Worm (Caenorhabditis elegans): ENCODE data around the gene mlc-2.

mlc-2 gene

ce11 chrX:17472917-17473316 is 16.5 kb upstream of the mlc-2 start:
- TF ChIP-seq sma-3 (GFP tag; optimal IDR thresholded peaks at IDR 0.05) (no peak), ZK546.5 (tag; optimal IDR thresholded peaks at IDR 0.05) (no peak), ztf-1 (GFP tag; conservative IDR thresholded peaks at IDR 0.05) (no peak), nhr-23 (tag; optimal IDR thresholded peaks at IDR 0.05) (no peak), Y55F3AM.14 (GFP tag; optimal IDR thresholded peaks at IDR 0.05) (no peak), nhr-10 (tag; optimal IDR thresholded peaks at IDR 0.05) (no peak), aly-2 (tag; optimal IDR thresholded peaks at IDR 0.05) (no peak), sem-4 (tag; optimal IDR thresholded peaks at IDR 0.05) (no peak), mab-5 (tag; optimal IDR thresholded peaks at IDR 0.05) (no peak), nhr-129 (tag; optimal IDR thresholded peaks at IDR 0.05) (peak; percentile 63), gmeb-1 (tag; optimal IDR thresholded peaks at IDR 0.05) (peak; percentile 1), nhr-12 (tag; optimal IDR thresholded peaks at IDR 0.05) (no peak), ceh-16 (tag; optimal IDR thresholded peaks at IDR 0.05) (no peak), peb-1 (tag; optimal IDR thresholded peaks at IDR 0.05) (no peak), sma-9 (GFP tag; optimal IDR thresholded peaks at IDR 0.05) (peak; percentile 76), sma-9 (tag; optimal IDR thresholded peaks at IDR 0.05) (no peak), nhr-77 (tag; optimal IDR thresholded peaks at IDR 0.05) (no peak), lsy-2 (tag; optimal IDR thresholded peaks at IDR 0.05) (peak in 1 of 2 experiments; percentile 35), mdl-1 (tag; optimal IDR thresholded peaks at IDR 0.05) (no peak), alr-1 (tag; optimal IDR thresholded peaks at IDR 0.05) (no peak), elt-3 (tag; optimal IDR thresholded peaks at IDR 0.05) (no peak), F13H6.1 (tag; optimal IDR thresholded peaks at IDR 0.05) (peak; percentile 38), snpc-4 (tag; optimal IDR thresholded peaks at IDR 0.05) (no peak), nhr-237 (tag; optimal IDR thresholded peaks at IDR 0.05) (no peak), nhr-25 (tag; optimal IDR thresholded peaks at IDR 0.05) (no peak), R02D3.7 (tag; optimal IDR thresholded peaks at IDR 0.05) (no peak), mbf-1 (tag; optimal IDR thresholded peaks at IDR 0.05) (no peak), ama-1 (optimal IDR thresholded peaks at IDR 0.05) (no peak), lin-11 (tag; optimal IDR thresholded peaks at IDR 0.05) (no peak), lin-39 (tag; optimal IDR thresholded peaks at IDR 0.05) (no peak), ztf-4 (tag; optimal IDR thresholded peaks at IDR 0.05) (no peak), crh-2 (tag; optimal IDR thresholded peaks at IDR 0.05) (peak; percentile 26), fos-1 (tag; optimal IDR thresholded peaks at IDR 0.05) (peak; percentile 14), lin-13 (GFP tag; optimal IDR thresholded peaks at IDR 0.05) (no peak), C34F6.9 (tag; optimal IDR thresholded peaks at IDR 0.05) (no peak), dmd-4 (tag; optimal IDR thresholded peaks at IDR 0.05) (no peak), elt-1 (tag; optimal IDR thresholded peaks at IDR 0.05) (no peak), nhr-6 (tag; optimal IDR thresholded peaks at IDR 0.05) (no peak), nhr-11 (tag; optimal IDR thresholded peaks at IDR 0.05) (no peak), unc-39 (tag; optimal IDR thresholded peaks at IDR 0.05) (no peak), ceh-82 (tag; optimal IDR thresholded peaks at IDR 0.05) (no peak), zag-1 (tag; optimal IDR thresholded peaks at IDR 0.05) (no peak), nhr-21 (tag; optimal IDR thresholded peaks at IDR 0.05) (no peak)

ce11 chrX:17471703-17472102 is 15.3 kb upstream of the mlc-2 start:
- TF ChIP-seq skn-1 (tag; optimal IDR thresholded peaks at IDR 0.05) (no peak), alr-1 (tag; optimal IDR thresholded peaks at IDR 0.05) (no peak), nhr-10 (tag; optimal IDR thresholded peaks at IDR 0.05) (no peak), fos-1 (tag; optimal IDR thresholded peaks at IDR 0.05) (peak; percentile 52), sma-9 (GFP tag; optimal IDR thresholded peaks at IDR 0.05) (peak; percentile 88), sma-9 (tag; optimal IDR thresholded peaks at IDR 0.05) (no peak), F13H6.1 (tag; optimal IDR thresholded peaks at IDR 0.05) (peak; percentile 61), nhr-129 (tag; optimal IDR thresholded peaks at IDR 0.05) (peak; percentile 29), elt-1 (tag; optimal IDR thresholded peaks at IDR 0.05) (no peak), sma-3 (GFP tag; optimal IDR thresholded peaks at IDR 0.05) (no peak), crh-2 (tag; optimal IDR thresholded peaks at IDR 0.05) (peak; percentile 51)

- no peak for TF ChIP-seq lin-39 (tag; optimal IDR thresholded peaks at IDR 0.05)
- no peak for TF ChIP-seq ceh-16 (tag; optimal IDR thresholded peaks at IDR 0.05)
- no peak for TF ChIP-seq elt-1 (tag; optimal IDR thresholded peaks at IDR 0.05)
- no peak for TF ChIP-seq snpc-4 (tag; optimal IDR thresholded peaks at IDR 0.05)
- TF ChIP-seq elt-3 (tag; optimal IDR thresholded peaks at IDR 0.05): no peak
- TF ChIP-seq unc-55 (GFP tag; optimal IDR thresholded peaks at IDR 0.05): no peak
These were observed 12.1 kb upstream of the mlc-2 start for ce11 chrX:17468483-17468882.

All from whole organism, L2 larva.